Fruit fly (Drosophila melanogaster) whole organism, embryonic: ENCODE results near the gene CG33346.

Experiments
- Asciz ChIP-seq: fragments of 200-800 bp; sonication (Bioruptor generic); optimal IDR thresholded peaks from 2 replicates; lab custom pipeline; 2017; ENCODE audit warnings: missing biosample characterization, mild to moderate bottlenecking, missing genetic modification characterization, missing genetic modification reagents
- Atf6 ChIP-seq: fragments of 200-800 bp; sonication (Bioruptor generic); IDR thresholded peaks from 2 replicates; pipeline ENCODE4 v1.3.6; 2022; ENCODE audit warnings: missing biosample characterization, missing genetic modification characterization
- CG1024 ChIP-seq: fragments of 200-800 bp; sonication (Bioruptor generic); IDR thresholded peaks from 2 replicates; pipeline ENCODE4 v1.3.6; 2022; ENCODE audit warnings: missing biosample characterization, missing genetic modification characterization
- CG10267 ChIP-seq: fragments of 200-800 bp; sonication (Bioruptor generic); optimal IDR thresholded peaks from 2 replicates; lab custom pipeline; 2018; ENCODE audit warnings: missing biosample characterization, mild to moderate bottlenecking, missing genetic modification characterization, moderate library complexity
- CG10274 ChIP-seq: fragments of 200-800 bp; sonication (Bioruptor generic); optimal IDR thresholded peaks from 3 replicates; lab custom pipeline; 2017; ENCODE audit warnings: missing biosample characterization, mild to moderate bottlenecking, missing genetic modification characterization
- CG13624 ChIP-seq: fragments of 200-800 bp; sonication (Bioruptor generic); optimal IDR thresholded peaks from 2 replicates; lab custom pipeline; 2016; ENCODE audit warnings: missing biosample characterization, missing genetic modification characterization
- CG15269 ChIP-seq: fragments of 200-800 bp; sonication (Bioruptor generic); optimal IDR thresholded peaks from 2 replicates; lab custom pipeline; 2018; ENCODE audit warnings: missing biosample characterization, mild to moderate bottlenecking, missing genetic modification characterization, moderate library complexity
- CG15479 ChIP-seq: fragments of 200-800 bp; sonication (Bioruptor generic); optimal IDR thresholded peaks from 3 replicates; lab custom pipeline; 2019; ENCODE audit warnings: missing biosample characterization, mild to moderate bottlenecking, missing genetic modification characterization, moderate library complexity
- CG18262 ChIP-seq: fragments of 200-800 bp; optimal IDR thresholded peaks from 3 replicates; lab custom pipeline; 2019; ENCODE audit warnings: missing biosample characterization, mild to moderate bottlenecking, missing genetic modification characterization, moderate library complexity
- CG3065 ChIP-seq: fragments of 200-800 bp; sonication (Bioruptor generic); optimal IDR thresholded peaks from 2 replicates; lab custom pipeline; 2016; ENCODE audit warnings: missing biosample characterization, missing genetic modification characterization
- CG31224 ChIP-seq: fragments of 200-800 bp; sonication (Bioruptor generic); IDR thresholded peaks from 2 replicates; pipeline ENCODE4 v1.3.6; 2022; ENCODE audit warnings: missing biosample characterization, missing genetic modification characterization
- CG31441 ChIP-seq: fragments of 200-800 bp; sonication (Bioruptor generic); IDR thresholded peaks from 2 replicates; pipeline ENCODE4 v1.3.6; 2022; ENCODE audit warnings: missing biosample characterization, missing genetic modification characterization
- CG3163 ChIP-seq: fragments of 200-800 bp; sonication (Bioruptor generic); optimal IDR thresholded peaks from 3 replicates; lab custom pipeline; 2016; ENCODE audit warnings: missing biosample characterization, missing genetic modification characterization
- CG3407 ChIP-seq: fragments of 200-800 bp; sonication (Bioruptor generic); optimal IDR thresholded peaks from 2 replicates; lab custom pipeline; 2018; ENCODE audit warnings: missing biosample characterization, mild to moderate bottlenecking, missing genetic modification characterization
- CG34422 ChIP-seq: fragments of 200-800 bp; sonication (Bioruptor generic); IDR thresholded peaks from 3 replicates; pipeline ENCODE4 v1.3.6; 2022; ENCODE audit warnings: missing biosample characterization, missing genetic modification characterization
- CG4282 ChIP-seq: fragments of 200-800 bp; sonication (Bioruptor generic); optimal IDR thresholded peaks from 2 replicates; lab custom pipeline; 2016; ENCODE audit warnings: missing biosample characterization, missing genetic modification characterization
- CG4424 ChIP-seq: fragments of 200-800 bp; sonication (Bioruptor generic); optimal IDR thresholded peaks from 3 replicates; lab custom pipeline; 2016; ENCODE audit warnings: missing biosample characterization, missing genetic modification characterization
- CG5953 ChIP-seq: fragments of 200-800 bp; sonication (Bioruptor generic); IDR thresholded peaks from 2 replicates; pipeline ENCODE4 v1.3.6; 2022; ENCODE audit warnings: missing biosample characterization, missing genetic modification characterization
- CG6254 ChIP-seq: fragments of 200-800 bp; sonication (Bioruptor generic); optimal IDR thresholded peaks from 3 replicates; lab custom pipeline; 2017; ENCODE audit warnings: mild to moderate bottlenecking, missing biosample characterization, missing genetic modification reagents, missing genetic modification characterization
- CG6765 ChIP-seq: fragments of 200-800 bp; sonication (Bioruptor generic); optimal IDR thresholded peaks from 3 replicates; lab custom pipeline; 2017; ENCODE audit warnings: missing biosample characterization, mild to moderate bottlenecking, missing genetic modification characterization
- CG7745 ChIP-seq: fragments of 200-800 bp; sonication (Bioruptor generic); optimal IDR thresholded peaks from 2 replicates; lab custom pipeline; 2018; ENCODE audit warnings: missing biosample characterization, mild to moderate bottlenecking, missing genetic modification characterization, moderate library complexity
- CG7786 ChIP-seq: fragments of 200-800 bp; sonication (Bioruptor generic); optimal IDR thresholded peaks from 2 replicates; lab custom pipeline; 2016; ENCODE audit warnings: missing biosample characterization, missing genetic modification characterization
- CG7839 ChIP-seq: fragments of 200-800 bp; sonication (Bioruptor generic); optimal IDR thresholded peaks from 3 replicates; lab custom pipeline; 2018; ENCODE audit warnings: missing biosample characterization, mild to moderate bottlenecking, missing genetic modification characterization, moderate library complexity
- CG8089 ChIP-seq: fragments of 200-800 bp; sonication (Bioruptor generic); optimal IDR thresholded peaks from 3 replicates; lab custom pipeline; 2016; ENCODE audit warnings: missing biosample characterization, missing genetic modification characterization
- CG9215 ChIP-seq: fragments of 200-800 bp; sonication (Bioruptor generic); IDR thresholded peaks from 2 replicates; pipeline ENCODE4 v1.3.6; 2022; ENCODE audit warnings: missing biosample characterization, missing genetic modification characterization
- Dll ChIP-seq: fragments of 200-800 bp; sonication (Bioruptor generic); IDR thresholded peaks from 4 replicates; pipeline ENCODE4 v1.3.6; 2022; ENCODE audit warnings: missing biosample characterization, missing genetic modification characterization; ENCODE audit not compliant: partially characterized antibody
- GATAe ChIP-seq: fragments of 200-800 bp; sonication (Bioruptor generic); conservative IDR thresholded peaks from 2 replicates; pipeline ENCODE4 v1.3.6; 2022; ENCODE audit warnings: missing biosample characterization, missing genetic modification characterization
- Gsc ChIP-seq: fragments of 200-800 bp; sonication (Bioruptor generic); IDR thresholded peaks from 2 replicates; pipeline ENCODE4 v1.3.6; 2022; ENCODE audit warnings: missing biosample characterization, missing genetic modification characterization
- Hsf ChIP-seq: fragments of 200-800 bp; sonication (Bioruptor generic); optimal IDR thresholded peaks from 3 replicates; lab custom pipeline; 2016; ENCODE audit warnings: missing biosample characterization, missing genetic modification characterization
- Lhr ChIP-seq: fragments of 200-800 bp; sonication (Bioruptor generic); optimal IDR thresholded peaks from 3 replicates; lab custom pipeline; 2017; ENCODE audit warnings: mild to moderate bottlenecking, missing biosample characterization, missing genetic modification reagents, missing genetic modification characterization
- MESR4 ChIP-seq: fragments of 200-800 bp; sonication (Bioruptor generic); optimal IDR thresholded peaks from 2 replicates; lab custom pipeline; 2018; ENCODE audit warnings: missing biosample characterization, mild to moderate bottlenecking, missing genetic modification characterization, moderate library complexity
- Myb ChIP-seq: fragments of 200-800 bp; sonication (Bioruptor generic); optimal IDR thresholded peaks from 2 replicates; lab custom pipeline; 2016; ENCODE audit warnings: missing biosample characterization, missing genetic modification characterization
- Oli ChIP-seq: fragments of 200-800 bp; sonication (Bioruptor generic); optimal IDR thresholded peaks from 2 replicates; lab custom pipeline; 2018; ENCODE audit warnings: missing biosample characterization, mild to moderate bottlenecking, missing genetic modification characterization, moderate library complexity
- Taf1 ChIP-seq: fragments of 200-800 bp; sonication (Bioruptor generic); IDR thresholded peaks from 2 replicates; pipeline ENCODE4 v1.3.6; 2022; ENCODE audit warnings: missing biosample characterization, missing genetic modification characterization
- Trl ChIP-seq, 3 experiments: fragments of >200 bp in 2 of 3; fragments of 200-800 bp in 1 of 3; sonication (Bioruptor generic) in 1 of 3; optimal IDR thresholded peaks; 2 replicates in 1 of 3; 3 replicates in 2 of 3; lab custom pipeline; 2016 to 2017; ENCODE audit warnings: missing biosample characterization in 1 of 3, missing genetic modification characterization in 1 of 3
- az2 ChIP-seq: fragments of 200-800 bp; sonication (Bioruptor generic); optimal IDR thresholded peaks from 3 replicates; lab custom pipeline; 2016; ENCODE audit warnings: missing biosample characterization, missing genetic modification characterization
- cad ChIP-seq: fragments of >200 bp; optimal IDR thresholded peaks from 2 replicates; lab custom pipeline; 2017; ENCODE audit warnings: missing biosample characterization, missing genetic modification characterization
- croc ChIP-seq: fragments of 200-800 bp; sonication (Bioruptor generic); conservative IDR thresholded peaks from 3 replicates; pipeline ENCODE4 v1.3.6; 2022; ENCODE audit warnings: missing biosample characterization, missing genetic modification characterization
- gce ChIP-seq: fragments of 200-800 bp; sonication (Bioruptor generic); IDR thresholded peaks from 3 replicates; pipeline ENCODE4 v1.3.6; 2022; ENCODE audit warnings: missing biosample characterization, missing genetic modification characterization
- grn ChIP-seq: fragments of 200-800 bp; sonication (Bioruptor generic); optimal IDR thresholded peaks from 3 replicates; lab custom pipeline; 2017; ENCODE audit warnings: missing biosample characterization, missing genetic modification characterization
- gro ChIP-seq: fragments of 200-800 bp; sonication (Bioruptor generic); optimal IDR thresholded peaks from 2 replicates; lab custom pipeline; 2016; ENCODE audit warnings: missing biosample characterization, missing genetic modification characterization
- gt ChIP-seq: fragments of 200-800 bp; sonication (Bioruptor generic); IDR thresholded peaks from 2 replicates; pipeline ENCODE4 v1.3.6; 2022; ENCODE audit warnings: missing biosample characterization, missing genetic modification characterization
- jigr1 ChIP-seq: fragments of 200-800 bp; sonication (Bioruptor generic); IDR thresholded peaks from 3 replicates; pipeline ENCODE4 v1.3.6; 2022; ENCODE audit warnings: missing biosample characterization, missing genetic modification characterization
- jumu ChIP-seq: fragments of 200-800 bp; sonication (Bioruptor generic); optimal IDR thresholded peaks from 3 replicates; lab custom pipeline; 2016; ENCODE audit warnings: missing biosample characterization, missing genetic modification characterization
- nerfin-2 ChIP-seq: fragments of 200-800 bp; sonication (Bioruptor generic); IDR thresholded peaks from 2 replicates; pipeline ENCODE4 v1.3.6; 2022; ENCODE audit warnings: missing biosample characterization, missing genetic modification characterization; ENCODE audit not compliant: partially characterized antibody
- prd ChIP-seq, 3 experiments: fragments of >200 bp in 2 of 3; fragments of 200-800 bp in 1 of 3; sonication (Bioruptor generic) in 1 of 3; optimal IDR thresholded peaks in 2 of 3; IDR thresholded peaks in 1 of 3; 2 replicates in 2 of 3; 3 replicates in 1 of 3; pipeline versions ENCODE4 v1.3.6 to Lab custom; 2017 to 2022; ENCODE audit warnings: missing biosample characterization in 1 of 3, missing genetic modification characterization in 1 of 3
- row ChIP-seq: fragments of 200-800 bp; sonication (Bioruptor generic); IDR thresholded peaks from 3 replicates; pipeline ENCODE4 v1.3.6; 2022; ENCODE audit warnings: missing biosample characterization, missing genetic modification characterization
- scrt ChIP-seq: fragments of 200-800 bp; sonication (Bioruptor generic); optimal IDR thresholded peaks from 2 replicates; lab custom pipeline; 2018; ENCODE audit warnings: missing biosample characterization, mild to moderate bottlenecking, missing genetic modification characterization, moderate library complexity
- ssp ChIP-seq: fragments of 200-800 bp; sonication (Bioruptor generic); IDR thresholded peaks from 2 replicates; pipeline ENCODE4 v1.3.6; 2022; ENCODE audit warnings: missing biosample characterization, missing genetic modification characterization
- stc ChIP-seq: fragments of 200-800 bp; sonication (Bioruptor generic); IDR thresholded peaks from 2 replicates; pipeline ENCODE4 v1.3.6; 2022; ENCODE audit warnings: missing biosample characterization, missing genetic modification characterization
- tin ChIP-seq: fragments of 200-800 bp; sonication (Bioruptor generic); optimal IDR thresholded peaks from 3 replicates; lab custom pipeline; 2016; ENCODE audit warnings: missing biosample characterization, missing genetic modification characterization
- zfh2 ChIP-seq: fragments of 200-800 bp; sonication (Bioruptor generic); optimal IDR thresholded peaks from 2 replicates; lab custom pipeline; 2016; ENCODE audit warnings: missing biosample characterization, missing genetic modification characterization

Gene CG33346

DNA sequence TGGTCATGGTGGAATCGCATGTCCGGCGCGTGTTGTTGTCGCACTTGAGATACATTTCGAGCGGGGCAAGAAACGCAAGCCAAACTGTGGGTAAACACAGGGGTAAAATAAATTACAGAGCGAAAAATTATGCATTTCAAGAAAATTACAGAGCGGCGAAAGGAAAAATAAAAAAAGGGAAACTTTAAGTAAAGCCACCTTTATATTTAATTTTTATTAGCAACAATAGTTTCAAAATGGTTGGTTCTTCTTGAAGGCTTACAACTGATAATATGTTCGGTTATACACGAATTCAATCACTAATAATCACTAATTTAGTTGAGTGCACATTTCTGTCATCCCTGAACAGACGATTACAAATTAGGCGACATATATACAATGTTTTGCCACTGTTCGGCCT lies 45.5 kb upstream of the CG33346 start (continued):
- TF ChIP-seq gro (GFP tag; lab: Kevin White, UChicago): no peak
- no peak for TF ChIP-seq CG10267 (tag; lab: Kevin White, UChicago)
- TF ChIP-seq CG31224 (GFP tag; lab: Robert Waterston, UW): no peak
- no peak for TF ChIP-seq CG9215 (GFP tag; lab: Robert Waterston, UW)
- no peak for TF ChIP-seq CG13624 (GFP tag; lab: Kevin White, UChicago)
- no peak for TF ChIP-seq croc (GFP tag; lab: Robert Waterston, UW)
- TF ChIP-seq CG8089: no peak
- TF ChIP-seq Myb (GFP tag; lab: Kevin White, UChicago): no peak
- TF ChIP-seq Dll (GFP tag; lab: Robert Waterston, UW): no peak
- no peak for TF ChIP-seq Trl (optimal IDR thresholded peaks at IDR 0.05; lab: Kevin White, UChicago)
- TF ChIP-seq Trl (GFP tag; optimal IDR thresholded peaks at IDR 0.05; lab: Kevin White, UChicago): no peak
- no peak for TF ChIP-seq Taf1 (GFP tag; lab: Robert Waterston, UW)
- no peak for TF ChIP-seq CG3163
- no peak for TF ChIP-seq Lhr
- no peak for TF ChIP-seq cad (GFP tag; lab: Kevin White, UChicago)
- no peak for TF ChIP-seq CG10274 (GFP tag; lab: Kevin White, UChicago)
- no peak for TF ChIP-seq tin (GFP tag; lab: Kevin White, UChicago)
- no peak for TF ChIP-seq nerfin-2 (GFP tag; lab: Robert Waterston, UW)
- TF ChIP-seq CG5953 (GFP tag; lab: Robert Waterston, UW): no peak
- no peak for TF ChIP-seq CG3407 (GFP tag; lab: Kevin White, UChicago)
- no peak for TF ChIP-seq CG6765
- no peak for TF ChIP-seq Atf6 (GFP tag; lab: Robert Waterston, UW)
- TF ChIP-seq Hsf (GFP tag; lab: Kevin White, UChicago): peak; percentile 20
- TF ChIP-seq CG7786 (GFP tag; lab: Kevin White, UChicago): no peak
- peak; percentile 51; the same call in 2 of the 3 replicates for TF ChIP-seq row
- peak; percentile 53 for TF ChIP-seq CG7839
- peak; percentile 7 for TF ChIP-seq CG4424
- TF ChIP-seq CG31441: peak; percentile 50; the same call in 1 of the 2 replicates
- no peak for TF ChIP-seq CG6254 (GFP tag; lab: Kevin White, UChicago)
- no peak for TF ChIP-seq stc (GFP tag; lab: Robert Waterston, UW)
- no peak for TF ChIP-seq Gsc (GFP tag; lab: Robert Waterston, UW)
- no peak for TF ChIP-seq CG34422 (GFP tag; lab: Robert Waterston, UW)
- no peak for TF ChIP-seq jigr1
- TF ChIP-seq CG3065 (GFP tag; lab: Kevin White, UChicago): no peak
- TF ChIP-seq grn: no peak
- peak; percentile 33 for TF ChIP-seq CG15269 (tag; lab: Kevin White, UChicago)
- no peak for TF ChIP-seq zfh2 (GFP tag; lab: Kevin White, UChicago)
- TF ChIP-seq CG7745 (tag; lab: Kevin White, UChicago): no peak
- no peak for TF ChIP-seq CG4282 (GFP tag; lab: Kevin White, UChicago)
- TF ChIP-seq MESR4 (GFP tag; lab: Kevin White, UChicago): no peak
- no peak for TF ChIP-seq prd (optimal IDR thresholded peaks at IDR 0.05; lab: Kevin White, UChicago)
- no peak for TF ChIP-seq prd (GFP tag; IDR thresholded peaks at IDR 0.05; lab: Robert Waterston, UW)
- no peak for TF ChIP-seq gt (GFP tag; lab: Robert Waterston, UW)
- no peak for TF ChIP-seq CG1024 (GFP tag; lab: Robert Waterston, UW)
- TF ChIP-seq Asciz: peak; percentile 40
- peak; percentile 22 for TF ChIP-seq CG18262 (tag; lab: Kevin White, UChicago)
- no peak for TF ChIP-seq GATAe (GFP tag; lab: Robert Waterston, UW)
- no peak for TF ChIP-seq scrt (GFP tag; lab: Kevin White, UChicago)
- TF ChIP-seq az2: no peak
- no peak for TF ChIP-seq jumu (GFP tag; lab: Kevin White, UChicago)
- TF ChIP-seq ssp (GFP tag; lab: Robert Waterston, UW): no peak
- TF ChIP-seq CG15479: no peak
- no peak for TF ChIP-seq gce (GFP tag; lab: Robert Waterston, UW)
- peak; percentile 57 for TF ChIP-seq Oli
